Worm (Caenorhabditis elegans) whole organism, young adult: ENCODE results near the gene str-40.

Experiments used
- F52B5.7 ChIP-seq: sonication (generic microtip); optimal IDR thresholded peaks from 2 replicates; lab custom pipeline; 2016; ENCODE audit warnings: mild to moderate bottlenecking, missing genetic modification characterization, missing compliant biosample characterization
- rpc-1 ChIP-seq, 2 experiments: fragments of 150-350 bp in 1 of 2; sonication (generic microtip) in 1 of 2; optimal IDR thresholded peaks; 2 replicates each; lab custom pipeline; 2014 to 2018; ENCODE audit warnings: missing biosample characterization in 1 of 2, missing genetic modification characterization in 1 of 2, missing genetic modification reagents in 1 of 2, missing genotype in 1 of 2
- zim-3 ChIP-seq: sonication (generic microtip); optimal IDR thresholded peaks from 2 replicates; lab custom pipeline; 2017; ENCODE audit warnings: mild to moderate bottlenecking, missing genetic modification characterization, moderate library complexity, missing compliant biosample characterization

- TF ChIP-seq zim-3: no peak
- no peak for TF ChIP-seq rpc-1 (optimal IDR thresholded peaks at IDR 0.05; lab: Kevin White, UChicago)
- TF ChIP-seq rpc-1 (tag; optimal IDR thresholded peaks at IDR 0.05; lab: Kevin White, UChicago): no peak
- no peak for TF ChIP-seq F52B5.7 (tag; lab: Kevin White, UChicago)
Measured at ce11 chrV:3069101-3069500, at the start of gene str-40.
